Worm (Caenorhabditis elegans) whole organism, mixed stage, embryonic: ENCODE data around the gene decr-1.3.

Experiments
- M03D4.4 ChIP-seq: sonication (generic microtip); optimal IDR thresholded peaks from 2 replicates; lab custom pipeline; 2017; ENCODE audit warnings: mild to moderate bottlenecking, missing genetic modification characterization, missing compliant biosample characterization
- bed-3 ChIP-seq: fragments of 200-800 bp; sonication (Bioruptor generic); optimal IDR thresholded peaks from 3 replicates; lab custom pipeline; 2018; ENCODE audit warnings: mild to moderate bottlenecking, missing genetic modification characterization, moderate library complexity, missing compliant biosample characterization
- blmp-1 ChIP-seq: fragments of 150-350 bp; optimal IDR thresholded peaks from 2 replicates; lab custom pipeline; 2014; ENCODE audit warnings: missing biosample characterization, missing genetic modification characterization
- ceh-39 ChIP-seq: fragments of 150-350 bp; optimal IDR thresholded peaks from 2 replicates; lab custom pipeline; 2014; ENCODE audit warnings: missing biosample characterization, missing genetic modification characterization
- ceh-43 ChIP-seq: fragments of 200-800 bp; sonication (Bioruptor generic); optimal IDR thresholded peaks from 2 replicates; lab custom pipeline; 2018; ENCODE audit warnings: mild to moderate bottlenecking, missing genetic modification characterization, moderate library complexity, missing compliant biosample characterization
- ceh-83 ChIP-seq: fragments of 200-800 bp; sonication (Bioruptor generic); optimal IDR thresholded peaks from 2 replicates; lab custom pipeline; 2018; ENCODE audit warnings: mild to moderate bottlenecking, missing genetic modification characterization, missing compliant biosample characterization
- ces-1 ChIP-seq: fragments of 150-350 bp; optimal IDR thresholded peaks from 2 replicates; lab custom pipeline; 2014; ENCODE audit warnings: missing biosample characterization, missing genetic modification reagents, missing genetic modification characterization
- cnd-1 ChIP-seq: fragments of 200-800 bp; sonication (Bioruptor generic); optimal IDR thresholded peaks from 2 replicates; lab custom pipeline; 2018; ENCODE audit warnings: mild to moderate bottlenecking, missing genetic modification characterization, missing compliant biosample characterization
- drap-1 ChIP-seq: fragments of 200-800 bp; sonication (Bioruptor generic); optimal IDR thresholded peaks from 3 replicates; lab custom pipeline; 2018; ENCODE audit warnings: mild to moderate bottlenecking, missing genetic modification characterization, missing compliant biosample characterization
- elt-1 ChIP-seq: sonication (generic microtip); optimal IDR thresholded peaks from 2 replicates; lab custom pipeline; 2017; ENCODE audit warnings: missing genetic modification characterization, mild to moderate bottlenecking, missing compliant biosample characterization, antibody characterized with exemption, moderate library complexity, borderline replicate concordance; ENCODE audit not compliant: insufficient read depth
- elt-3 ChIP-seq: fragments of 150-350 bp; optimal IDR thresholded peaks from 2 replicates; lab custom pipeline; 2014; ENCODE audit warnings: missing biosample characterization, missing genetic modification characterization
- flh-1 ChIP-seq: fragments of 200-800 bp; sonication (Bioruptor generic); optimal IDR thresholded peaks from 2 replicates; lab custom pipeline; 2018; ENCODE audit warnings: mild to moderate bottlenecking, missing genetic modification characterization, moderate library complexity, missing compliant biosample characterization
- ham-2 ChIP-seq: fragments of 200-800 bp; sonication (Bioruptor generic); optimal IDR thresholded peaks from 2 replicates; lab custom pipeline; 2018; ENCODE audit warnings: mild to moderate bottlenecking, missing genetic modification characterization, missing compliant biosample characterization
- hlh-1 ChIP-seq: fragments of 150-350 bp; optimal IDR thresholded peaks from 2 replicates; lab custom pipeline; 2014; ENCODE audit warnings: missing biosample characterization, missing genetic modification reagents, missing genetic modification characterization
- lin-32 ChIP-seq: fragments of 200-800 bp; sonication (Bioruptor generic); optimal IDR thresholded peaks from 2 replicates; lab custom pipeline; 2018; ENCODE audit warnings: mild to moderate bottlenecking, missing genetic modification characterization, missing compliant biosample characterization
- lsy-2 ChIP-seq: fragments of 150-350 bp; optimal IDR thresholded peaks from 2 replicates; lab custom pipeline; 2014; ENCODE audit warnings: missing biosample characterization, missing genetic modification characterization
- mab-5 ChIP-seq: fragments of 150-350 bp; optimal IDR thresholded peaks from 2 replicates; lab custom pipeline; 2014; ENCODE audit warnings: missing biosample characterization, missing genetic modification characterization
- mep-1 ChIP-seq: fragments of 150-350 bp; optimal IDR thresholded peaks from 2 replicates; lab custom pipeline; 2017; ENCODE audit warnings: missing biosample characterization, missing genetic modification reagents, missing genetic modification characterization, inconsistent platforms
- mls-2 ChIP-seq: sonication (generic microtip); optimal IDR thresholded peaks from 2 replicates; lab custom pipeline; 2016; ENCODE audit warnings: mild to moderate bottlenecking, missing genetic modification characterization, moderate library complexity, missing compliant biosample characterization
- nhr-12 ChIP-seq: fragments of 150-350 bp; optimal IDR thresholded peaks from 2 replicates; lab custom pipeline; 2014; ENCODE audit warnings: missing biosample characterization, missing genetic modification characterization
- nhr-2 ChIP-seq: fragments of 150-350 bp; optimal IDR thresholded peaks from 2 replicates; lab custom pipeline; 2014; ENCODE audit warnings: missing biosample characterization, missing genetic modification characterization
- nhr-237 ChIP-seq: fragments of 150-350 bp; optimal IDR thresholded peaks from 2 replicates; lab custom pipeline; 2014; ENCODE audit warnings: missing biosample characterization, missing genetic modification characterization
- nhr-28 ChIP-seq: fragments of 150-350 bp; optimal IDR thresholded peaks from 2 replicates; lab custom pipeline; 2014; ENCODE audit warnings: missing biosample characterization, missing genetic modification characterization
- nhr-76 ChIP-seq: sonication (generic microtip); optimal IDR thresholded peaks from 2 replicates; lab custom pipeline; 2017; ENCODE audit warnings: missing biosample characterization, missing genetic modification characterization
- pha-4 ChIP-seq: fragments of 150-350 bp; optimal IDR thresholded peaks from 2 replicates; lab custom pipeline; 2018; ENCODE audit warnings: missing biosample characterization, missing genetic modification reagents, missing genetic modification characterization
- sem-2 ChIP-seq: fragments of 200-800 bp; sonication (Bioruptor generic); optimal IDR thresholded peaks from 2 replicates; lab custom pipeline; 2018; ENCODE audit warnings: mild to moderate bottlenecking, missing genetic modification characterization, missing compliant biosample characterization
- snpc-4 ChIP-seq: fragments of 150-350 bp; optimal IDR thresholded peaks from 2 replicates; lab custom pipeline; 2014; ENCODE audit warnings: missing biosample characterization, missing genetic modification characterization
- sptf-1 ChIP-seq: sonication (generic microtip); optimal IDR thresholded peaks from 2 replicates; lab custom pipeline; 2017; ENCODE audit warnings: mild to moderate bottlenecking, missing genetic modification characterization, moderate library complexity, missing compliant biosample characterization
- tbx-8 ChIP-seq: fragments of 200-800 bp; sonication (Bioruptor generic); optimal IDR thresholded peaks from 2 replicates; lab custom pipeline; 2018; ENCODE audit warnings: mild to moderate bottlenecking, missing genetic modification characterization, moderate library complexity, missing compliant biosample characterization
- unc-120 ChIP-seq: sonication (generic microtip); optimal IDR thresholded peaks from 2 replicates; lab custom pipeline; 2017; ENCODE audit warnings: missing genetic modification characterization, missing compliant biosample characterization; ENCODE audit not compliant: poor library complexity, severe bottlenecking
- unc-39 ChIP-seq: fragments of 150-350 bp; optimal IDR thresholded peaks from 2 replicates; lab custom pipeline; 2014; ENCODE audit warnings: missing biosample characterization, missing genetic modification characterization
- unc-62 ChIP-seq: fragments of 150-350 bp; optimal IDR thresholded peaks from 2 replicates; lab custom pipeline; 2014; ENCODE audit warnings: missing biosample characterization, missing genetic modification reagents, missing genetic modification characterization
- zip-8 ChIP-seq: fragments of 150-350 bp; optimal IDR thresholded peaks from 2 replicates; lab custom pipeline; 2014; ENCODE audit warnings: missing biosample characterization, missing genetic modification characterization
- ztf-11 ChIP-seq: fragments of 150-350 bp; optimal IDR thresholded peaks from 2 replicates; lab custom pipeline; 2014; ENCODE audit warnings: missing biosample characterization, missing genetic modification characterization

decr-1.3 gene

ce11 chrII:8173449-8173848 lies at the start of gene decr-1.3, which contains the start of gene T05C12.1:
TSS of gene decr-1.3 (minus strand) at chrII:8173549.
TSS of gene T05C12.1 (plus strand) at chrII:8173680.
- TF ChIP-seq snpc-4 (no peak), zip-8 (tag; lab: Kevin White, UChicago) (no peak), mep-1 (tag; lab: Kevin White, UChicago) (no peak), nhr-76 (tag; lab: Kevin White, UChicago) (no peak), nhr-2 (tag; lab: Kevin White, UChicago) (no peak), ztf-11 (tag; lab: Kevin White, UChicago) (no peak), tbx-8 (GFP tag; lab: Kevin White, UChicago) (no peak), nhr-12 (tag; lab: Kevin White, UChicago) (no peak), ceh-43 (GFP tag; lab: Kevin White, UChicago) (no peak), sptf-1 (tag; lab: Kevin White, UChicago) (no peak), unc-39 (no peak), ces-1 (GFP tag; lab: Kevin White, UChicago) (no peak), elt-3 (tag; lab: Kevin White, UChicago) (no peak), hlh-1 (tag; lab: Kevin White, UChicago) (no peak), lin-32 (no peak)

- TF ChIP-seq cnd-1 (tag; lab: Kevin White, UChicago) (no peak), ceh-83 (GFP tag; lab: Kevin White, UChicago) (no peak), unc-39 (no peak), unc-62 (GFP tag; lab: Kevin White, UChicago) (no peak), zip-8 (tag; lab: Kevin White, UChicago) (no peak), nhr-2 (tag; lab: Kevin White, UChicago) (peak; percentile 42), ham-2 (peak; percentile 41), nhr-12 (tag; lab: Kevin White, UChicago) (no peak), ceh-39 (tag; lab: Kevin White, UChicago) (peak; percentile 62), flh-1 (no peak), blmp-1 (tag; lab: Kevin White, UChicago) (no peak), sptf-1 (tag; lab: Kevin White, UChicago) (peak; percentile 49), mep-1 (tag; lab: Kevin White, UChicago) (peak; percentile 38), drap-1 (GFP tag; lab: Kevin White, UChicago) (peak; percentile 8), sem-2 (GFP tag; lab: Kevin White, UChicago) (peak; percentile 45), nhr-237 (tag; lab: Kevin White, UChicago) (peak; percentile 18), unc-120 (tag; lab: Kevin White, UChicago) (no peak), hlh-1 (tag; lab: Kevin White, UChicago) (no peak), mab-5 (tag; lab: Kevin White, UChicago) (no peak), ceh-43 (GFP tag; lab: Kevin White, UChicago) (no peak), elt-3 (tag; lab: Kevin White, UChicago) (no peak)
Measured at ce11 chrII:8222309-8223065, 49.1 kb upstream of the decr-1.3 start, which contains the start of gene dab-1. TSS of gene dab-1 (plus strand) at chrII:8222386.

- TF ChIP-seq pha-4 (tag; lab: Kevin White, UChicago) (no peak), ztf-11 (tag; lab: Kevin White, UChicago) (no peak), mab-5 (tag; lab: Kevin White, UChicago) (no peak), nhr-237 (tag; lab: Kevin White, UChicago) (no peak), unc-120 (tag; lab: Kevin White, UChicago) (no peak), bed-3 (GFP tag; lab: Kevin White, UChicago) (no peak), elt-1 (tag; lab: Kevin White, UChicago) (no peak), zip-8 (tag; lab: Kevin White, UChicago) (no peak), ces-1 (GFP tag; lab: Kevin White, UChicago) (no peak), ham-2 (no peak), blmp-1 (tag; lab: Kevin White, UChicago) (no peak), lin-32 (no peak)
Measured at ce11 chrII:8220267-8220666, 46.9 kb upstream of the decr-1.3 start.

DNA sequence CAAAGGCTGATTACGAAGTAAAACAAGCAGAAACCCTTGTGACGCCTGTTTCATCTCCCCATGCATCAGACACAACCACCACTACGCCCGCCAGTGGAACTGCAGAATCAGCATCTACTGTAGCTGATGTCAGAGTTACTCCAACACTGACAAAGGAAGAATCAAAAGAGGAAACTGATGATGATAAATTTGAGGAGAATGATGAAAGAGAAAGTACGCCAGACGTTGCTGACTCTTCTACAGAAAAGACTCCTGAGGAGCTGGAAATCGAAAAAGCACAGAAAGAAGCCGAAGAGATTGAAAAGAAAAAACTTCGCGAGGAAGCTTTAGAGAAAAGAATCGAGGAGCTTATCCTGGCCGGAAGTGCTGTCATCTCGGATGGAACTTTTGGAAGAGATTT lies 44.9 kb upstream of the decr-1.3 start:
- TF ChIP-seq nhr-28 (tag; lab: Kevin White, UChicago): no peak
- no peak for TF ChIP-seq unc-39
- no peak for TF ChIP-seq M03D4.4
- no peak for TF ChIP-seq lsy-2 (tag; lab: Kevin White, UChicago)
- TF ChIP-seq ceh-39 (tag; lab: Kevin White, UChicago): no peak
- no peak for TF ChIP-seq ceh-43 (GFP tag; lab: Kevin White, UChicago)
- no peak for TF ChIP-seq hlh-1 (tag; lab: Kevin White, UChicago)
- TF ChIP-seq blmp-1 (tag; lab: Kevin White, UChicago): no peak
- TF ChIP-seq ceh-83 (GFP tag; lab: Kevin White, UChicago): no peak
- TF ChIP-seq zip-8 (tag; lab: Kevin White, UChicago): no peak
- TF ChIP-seq flh-1: no peak
- no peak for TF ChIP-seq mls-2
- TF ChIP-seq nhr-237 (tag; lab: Kevin White, UChicago): no peak
- no peak for TF ChIP-seq pha-4 (tag; lab: Kevin White, UChicago)
- no peak for TF ChIP-seq unc-62 (GFP tag; lab: Kevin White, UChicago)
- no peak for TF ChIP-seq ztf-11 (tag; lab: Kevin White, UChicago)
